Fruit fly (Drosophila melanogaster) whole organism: Measurements from ENCODE around the gene Sec13.

ENCODE experiments used
- CG8478 ChIP-seq: fragments of >200 bp; optimal IDR thresholded peaks from 2 replicates; lab custom pipeline; 2018; ENCODE audit warnings: inconsistent platforms
- Dll ChIP-seq: fragments of >200 bp; optimal IDR thresholded peaks from 2 replicates; lab custom pipeline; 2017
- pan ChIP-seq: fragments of >200 bp; optimal IDR thresholded peaks from 2 replicates; lab custom pipeline; 2017
- psq ChIP-seq: fragments of >200 bp; optimal IDR thresholded peaks from 2 replicates; lab custom pipeline; 2017

DNA sequence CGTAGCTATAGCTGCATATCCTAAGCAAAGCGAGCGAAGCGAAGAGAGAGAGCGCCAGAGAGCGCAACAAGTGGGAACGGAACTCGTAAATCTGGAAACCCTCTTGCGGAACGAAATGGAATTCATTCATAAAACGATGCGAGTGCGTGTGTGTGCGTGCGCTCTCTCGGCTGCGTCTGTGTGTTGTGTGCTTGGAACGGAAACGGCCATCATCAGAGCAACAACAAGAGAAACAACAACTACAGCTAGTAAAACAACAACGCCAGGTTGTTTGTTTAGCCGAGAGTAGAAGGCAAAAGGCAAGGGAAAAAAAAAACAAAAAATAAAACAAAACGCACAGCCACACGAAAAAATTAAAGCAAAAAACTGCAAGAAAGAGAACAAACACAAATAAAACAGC, 41.7 kb upstream of the Sec13 start:
- no peak for TF ChIP-seq pan (lab: Kevin White, UChicago)
- TF ChIP-seq psq (lab: Kevin White, UChicago), result no peak
- no peak for TF ChIP-seq CG8478 (lab: Kevin White, UChicago)
- no peak for TF ChIP-seq Dll (lab: Kevin White, UChicago)
